Worm (Caenorhabditis elegans) whole organism, L4/young adult: ENCODE results near the gene C17F4.8.

ENCODE experiments used
- dao-5 ChIP-seq: sonication (generic microtip); optimal IDR thresholded peaks from 2 replicates; lab custom pipeline; 2016; ENCODE audit warnings: missing genotype, missing genetic modification characterization, moderate library complexity, missing compliant biosample characterization
- him-1 ChIP-seq: sonication (generic microtip); optimal IDR thresholded peaks from 2 replicates; lab custom pipeline; 2016; ENCODE audit warnings: missing genotype, missing genetic modification reagents, missing genetic modification characterization, missing compliant biosample characterization

- no peak for TF ChIP-seq dao-5 (tag; lab: Kevin White, UChicago)
- TF ChIP-seq him-1 (tag; lab: Kevin White, UChicago), result no peak
These were observed 9.4 kb upstream of the C17F4.8 start, which contains the start of gene C17F4.12 for ce11 chrII:3244070-3244469.
